Fruit fly (Drosophila melanogaster): Measurements from ENCODE around the gene eater.

Gene eater

dm6 chr3R:27131408-27131807 lies 31.9 kb upstream of the eater start (continued):
- TF ChIP-seq CG10274 (GFP tag; optimal IDR thresholded peaks at IDR 0.05) (peak; percentile 25), sim (GFP tag; IDR thresholded peaks at IDR 0.05) (no peak), HLH54F (GFP tag; optimal IDR thresholded peaks at IDR 0.05) (no peak), CG10959 (GFP tag; IDR thresholded peaks at IDR 0.05) (no peak), Hey (tag; optimal IDR thresholded peaks at IDR 0.05) (peak; percentile 25), CG4282 (GFP tag; optimal IDR thresholded peaks at IDR 0.05) (peak; percentile 3), lab (GFP tag; optimal IDR thresholded peaks at IDR 0.05) (peak; percentile 87), seq (GFP tag; IDR thresholded peaks at IDR 0.05) (peak; percentile 73; the same call in 1 of the 2 replicates), CG9437 (GFP tag; optimal IDR thresholded peaks at IDR 0.05) (no peak), nerfin-1 (tag; optimal IDR thresholded peaks at IDR 0.05) (no peak), CG8924 (tag; optimal IDR thresholded peaks at IDR 0.05) (no peak), chn (GFP tag; optimal IDR thresholded peaks at IDR 0.05) (no peak), CG16779 (GFP tag; IDR thresholded peaks at IDR 0.05) (no peak), CG10321 (GFP tag; IDR thresholded peaks at IDR 0.05) (no peak), Ada2b (GFP tag; IDR thresholded peaks at IDR 0.05) (no peak), crol (GFP tag; IDR thresholded peaks at IDR 0.05) (no peak), CG33213 (GFP tag; optimal IDR thresholded peaks at IDR 0.05) (peak; percentile 19), CG4617 (GFP tag; optimal IDR thresholded peaks at IDR 0.05; ENCODE audit: borderline replicate concordance) (no peak), CHES-1-like (GFP tag; optimal IDR thresholded peaks at IDR 0.05) (peak; percentile 49), gem (tag; optimal IDR thresholded peaks at IDR 0.05) (peak; percentile 30), CG32772 (GFP tag; IDR thresholded peaks at IDR 0.05) (no peak), Nf-YB (GFP tag; optimal IDR thresholded peaks at IDR 0.05) (no peak), CG8944 (GFP tag; optimal IDR thresholded peaks at IDR 0.05) (no peak), Hr39 (optimal IDR thresholded peaks at IDR 0.05) (no peak), Hmx (GFP tag; optimal IDR thresholded peaks at IDR 0.05) (no peak), CG3847 (GFP tag; IDR thresholded peaks at IDR 0.05) (no peak), CG16813 (GFP tag; IDR thresholded peaks at IDR 0.05; ENCODE audit: partially characterized antibody) (no peak), CG15479 (GFP tag; optimal IDR thresholded peaks at IDR 0.05) (no peak), CG9797 (GFP tag; optimal IDR thresholded peaks at IDR 0.05) (no peak), CG10267 (tag; optimal IDR thresholded peaks at IDR 0.05) (no peak), CG6813 (GFP tag; optimal IDR thresholded peaks at IDR 0.05) (peak; percentile 68), gro (GFP tag; optimal IDR thresholded peaks at IDR 0.05) (peak; percentile 73), salm (tag; optimal IDR thresholded peaks at IDR 0.05) (no peak), CG11504 (tag; optimal IDR thresholded peaks at IDR 0.05) (no peak), chinmo (GFP tag; IDR thresholded peaks at IDR 0.05; ENCODE audit: partially characterized antibody) (0 out of 4 replicates have a peak, but pooled peaks have one; percentile 35), CG11560 (tag; IDR thresholded peaks at IDR 0.05) (no peak; the same call in 2 of the 3 replicates), Dfd (GFP tag; optimal IDR thresholded peaks at IDR 0.05) (no peak), sima (GFP tag; optimal IDR thresholded peaks at IDR 0.05) (no peak), H2.0 (GFP tag; IDR thresholded peaks at IDR 0.05) (0 out of 2 replicates have a peak, but pooled peaks have one; percentile 12), CG12155 (GFP tag; optimal IDR thresholded peaks at IDR 0.05) (no peak), jing (GFP tag; optimal IDR thresholded peaks at IDR 0.05) (no peak), CTCF (GFP tag; optimal IDR thresholded peaks at IDR 0.05) (no peak), emc (GFP tag; optimal IDR thresholded peaks at IDR 0.05) (peak; percentile 34), CG11456 (GFP tag; IDR thresholded peaks at IDR 0.05) (0 out of 3 replicates have a peak, but pooled peaks have one; percentile 62), bigmax (GFP tag; optimal IDR thresholded peaks at IDR 0.05) (no peak), bab2 (GFP tag; optimal IDR thresholded peaks at IDR 0.05) (peak; percentile 28), Deaf1 (tag; optimal IDR thresholded peaks at IDR 0.05) (no peak), pum (GFP tag; optimal IDR thresholded peaks at IDR 0.05) (no peak), danr (GFP tag; IDR thresholded peaks at IDR 0.05) (no peak), run (tag; optimal IDR thresholded peaks at IDR 0.05) (no peak), HmgZ (tag; optimal IDR thresholded peaks at IDR 0.05) (peak; percentile 54), nerfin-2 (GFP tag; IDR thresholded peaks at IDR 0.05; ENCODE audit: partially characterized antibody) (no peak)
